Fruit fly (Drosophila melanogaster): Measurements from ENCODE around the gene CG46306.

Gene CG46306

DNA sequence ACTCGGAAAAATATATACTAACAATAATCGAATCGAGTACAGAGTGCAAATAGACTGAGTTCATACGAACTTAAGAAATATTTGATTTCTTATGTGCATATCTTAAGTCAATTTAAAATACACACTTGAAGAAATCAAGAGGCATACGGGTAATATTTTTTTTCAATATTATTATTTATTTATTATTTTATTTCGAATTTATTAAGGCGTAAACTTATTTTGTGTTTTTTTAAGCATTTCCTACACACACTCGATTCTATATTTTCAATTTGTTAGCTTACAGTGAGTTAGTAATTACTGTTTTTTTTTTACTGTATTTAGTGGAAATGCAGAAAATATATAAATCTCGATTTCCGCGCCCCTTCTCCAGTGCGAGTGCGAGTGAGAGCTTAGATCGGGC is 22.1 kb downstream of the CG46306 start (continued):
- TF ChIP-seq CG4424 (GFP tag; optimal IDR thresholded peaks at IDR 0.05) (peak; percentile 4), Awh (GFP tag; IDR thresholded peaks at IDR 0.05) (0 out of 2 replicates have a peak, but pooled peaks have one; percentile 15), CG17385 (GFP tag; optimal IDR thresholded peaks at IDR 0.05) (peak; percentile 21), Ptx1 (GFP tag; IDR thresholded peaks at IDR 0.05) (peak; percentile 53), Ets65A (GFP tag) (peak; percentile 44), sr (GFP tag; IDR thresholded peaks at IDR 0.05) (no peak), PHDP (tag; optimal IDR thresholded peaks at IDR 0.05) (peak; percentile 21), tap (tag; optimal IDR thresholded peaks at IDR 0.05) (peak; percentile 4), Mes4 (GFP tag; optimal IDR thresholded peaks at IDR 0.05) (no peak), bsh (GFP tag; optimal IDR thresholded peaks at IDR 0.05) (peak in 1 of 2 experiments; percentile 27), CG12104 (GFP tag; optimal IDR thresholded peaks at IDR 0.05) (no peak), dmrt99B (tag; optimal IDR thresholded peaks at IDR 0.05) (peak; percentile 55), CG10979 (tag; optimal IDR thresholded peaks at IDR 0.05) (peak; percentile 34), gcm2 (GFP tag; optimal IDR thresholded peaks at IDR 0.05) (no peak), CG10543 (GFP tag; optimal IDR thresholded peaks at IDR 0.05) (no peak), CG34422 (GFP tag; IDR thresholded peaks at IDR 0.05) (0 out of 3 replicates have a peak, but pooled peaks have one; percentile 21), gro (GFP tag; optimal IDR thresholded peaks at IDR 0.05) (no peak), Ada2b (GFP tag; IDR thresholded peaks at IDR 0.05) (peak; percentile 47; the same call in 1 of the 2 replicates), danr (GFP tag; IDR thresholded peaks at IDR 0.05) (no peak), repo (GFP tag; optimal IDR thresholded peaks at IDR 0.05) (no peak), CG4617 (GFP tag; optimal IDR thresholded peaks at IDR 0.05; ENCODE audit: borderline replicate concordance) (no peak), prd (optimal IDR thresholded peaks at IDR 0.05) (no peak), prd (GFP tag; IDR thresholded peaks at IDR 0.05) (0 out of 3 replicates have a peak, but pooled peaks have one; percentile 33), CG12391 (tag; optimal IDR thresholded peaks at IDR 0.05) (peak; percentile 43), HmgZ (tag; optimal IDR thresholded peaks at IDR 0.05) (no peak), Hr51 (GFP tag; optimal IDR thresholded peaks at IDR 0.05) (peak in 1 of 2 experiments; percentile 66), chm (GFP tag; IDR thresholded peaks at IDR 0.05) (no peak), CoRest (tag; optimal IDR thresholded peaks at IDR 0.05) (peak; percentile 39), slou (GFP tag; optimal IDR thresholded peaks at IDR 0.05) (no peak), CG11504 (tag; optimal IDR thresholded peaks at IDR 0.05) (peak; percentile 67), unpg (GFP tag; optimal IDR thresholded peaks at IDR 0.05) (peak; percentile 32), row (GFP tag; IDR thresholded peaks at IDR 0.05) (peak; percentile 52), tgo (GFP tag; IDR thresholded peaks at IDR 0.05) (peak; percentile 21; the same call in 2 of the 3 replicates), CG7839 (tag; optimal IDR thresholded peaks at IDR 0.05) (peak; percentile 27), Ssrp (tag; optimal IDR thresholded peaks at IDR 0.05) (peak; percentile 9), hkb (optimal IDR thresholded peaks at IDR 0.05) (no peak), hkb (GFP tag; IDR thresholded peaks at IDR 0.05) (peak; percentile 32; the same call in 1 of the 2 replicates), vvl (GFP tag; IDR thresholded peaks at IDR 0.05) (0 out of 2 replicates have a peak, but pooled peaks have one; percentile 14), CG13424 (tag; optimal IDR thresholded peaks at IDR 0.05) (peak; percentile 36), bcd (GFP tag; optimal IDR thresholded peaks at IDR 0.05) (peak; percentile 32), CG31388 (GFP tag; optimal IDR thresholded peaks at IDR 0.05) (no peak), Xbp1 (GFP tag; optimal IDR thresholded peaks at IDR 0.05) (no peak), CG12659 (GFP tag; optimal IDR thresholded peaks at IDR 0.05) (peak; percentile 24), ATbp (GFP tag; optimal IDR thresholded peaks at IDR 0.05) (no peak), Oli (tag; optimal IDR thresholded peaks at IDR 0.05) (peak; percentile 43), Vsx1 (GFP tag; optimal IDR thresholded peaks at IDR 0.05) (no peak), eve (GFP tag; optimal IDR thresholded peaks at IDR 0.05) (no peak), CG15269 (tag; optimal IDR thresholded peaks at IDR 0.05) (peak; percentile 49), slbo (GFP tag; IDR thresholded peaks at IDR 0.05) (peak; percentile 27; the same call in 1 of the 2 replicates), H2.0 (GFP tag; IDR thresholded peaks at IDR 0.05) (peak; percentile 24; the same call in 1 of the 2 replicates), CG1647 (GFP tag; optimal IDR thresholded peaks at IDR 0.05) (no peak)

All from whole organism, embryonic.